Worm (Caenorhabditis elegans): ENCODE data around the gene arrd-7.

DNA sequence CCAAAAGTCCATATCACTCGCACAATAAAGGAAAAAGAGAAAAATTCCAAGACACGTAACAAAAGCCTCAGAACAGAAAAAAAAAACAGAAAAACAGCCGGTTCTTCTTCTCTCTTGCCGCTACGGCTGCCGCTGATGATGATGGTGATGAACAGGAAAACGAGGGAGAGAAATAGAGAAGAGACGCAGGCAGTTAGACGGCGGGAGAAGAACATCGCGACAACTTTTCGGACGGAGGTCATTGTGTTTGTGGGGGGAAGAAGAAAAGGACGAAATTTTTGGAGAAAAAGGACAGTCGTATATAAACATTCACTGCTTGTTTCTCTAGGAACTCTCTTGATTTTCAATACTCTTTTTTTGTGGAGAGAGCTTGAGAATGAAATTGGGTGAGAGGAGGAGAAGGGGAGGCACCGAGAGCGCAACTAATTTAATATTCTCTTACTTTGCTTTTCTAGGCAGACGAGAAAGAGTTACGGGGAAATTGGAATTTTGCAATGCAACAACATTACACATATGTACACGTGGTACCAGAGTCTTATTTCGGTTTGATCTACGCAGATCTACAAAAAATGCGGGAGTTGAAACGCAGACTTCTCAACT lies 27.3 kb upstream of the arrd-7 start:
- TF ChIP-seq tbx-37 (GFP tag; conservative IDR thresholded peaks at IDR 0.05) (no peak), sea-1 (GFP tag; conservative IDR thresholded peaks at IDR 0.05) (no peak), ama-1 (optimal IDR thresholded peaks at IDR 0.05) (no peak), tbx-11 (GFP tag; IDR thresholded peaks at IDR 0.05) (no peak), ceh-36 (tag; optimal IDR thresholded peaks at IDR 0.05) (no peak), F13C5.2 (tag; optimal IDR thresholded peaks at IDR 0.05) (no peak), B0310.2 (tag; optimal IDR thresholded peaks at IDR 0.05) (no peak), pes-1 (GFP tag; IDR thresholded peaks at IDR 0.05) (no peak)

Data from whole organism, early embryonic.